Worm (Caenorhabditis elegans): ENCODE results near the gene C39E9.8.
A peak's percentile ranks its signal among the peaks of the same experiment; 100 is the strongest.

Gene C39E9.8

DNA sequence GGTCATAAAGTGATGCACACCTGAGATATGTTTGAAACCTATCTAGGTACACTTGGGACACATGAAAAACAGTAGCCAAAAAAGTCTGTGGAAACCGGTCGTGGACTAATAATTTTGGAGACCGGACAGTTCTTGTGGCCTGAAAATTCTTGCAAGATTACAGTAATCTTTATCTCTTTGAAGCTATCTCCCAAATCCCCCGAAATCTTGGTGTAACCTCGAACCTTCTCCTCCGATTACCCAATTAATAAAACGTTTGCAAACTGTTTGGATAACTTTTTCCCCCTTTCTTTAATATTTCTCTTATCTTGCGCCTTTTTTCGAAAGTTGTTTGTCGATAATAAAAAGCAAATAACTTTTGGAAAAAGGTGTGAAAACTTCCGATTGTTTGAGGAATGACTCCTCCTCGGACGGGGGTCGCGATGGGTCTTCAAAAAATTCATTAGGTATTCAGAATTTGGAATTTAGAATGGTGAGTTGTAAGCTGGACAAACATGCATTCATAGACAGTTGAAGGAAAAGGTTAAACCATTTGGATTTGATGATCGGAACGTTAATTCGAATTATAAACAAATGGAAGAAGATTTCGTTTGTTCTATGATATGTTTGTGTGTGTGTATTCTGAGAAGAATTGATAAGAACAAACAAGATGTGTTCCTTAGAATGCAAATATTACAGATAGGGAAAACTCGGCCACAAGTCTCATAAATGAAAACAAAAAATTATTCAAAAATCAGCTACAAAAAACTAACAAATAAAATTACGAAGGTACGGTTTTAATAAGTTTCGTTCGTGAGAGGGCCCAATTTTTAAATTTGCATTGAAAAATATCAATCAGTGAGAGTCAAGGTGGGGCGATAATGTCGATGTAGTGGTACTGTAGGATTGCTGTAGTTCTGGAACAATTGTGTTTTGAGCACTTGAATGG is 3.9 kb downstream of the C39E9.8 start:
- no peak for TF ChIP-seq lir-3 (tag; optimal IDR thresholded peaks at IDR 0.05; ENCODE audit: poor library complexity)
- TF ChIP-seq aly-2 (tag; optimal IDR thresholded peaks at IDR 0.05) = no peak
- TF ChIP-seq zip-4 (GFP tag; optimal IDR thresholded peaks at IDR 0.05) = no peak
- TF ChIP-seq dpl-1 (GFP tag; optimal IDR thresholded peaks at IDR 0.05) = no peak
- no peak for TF ChIP-seq egl-13 (tag; optimal IDR thresholded peaks at IDR 0.05)
- TF ChIP-seq skn-1 (tag; optimal IDR thresholded peaks at IDR 0.05) = no peak
- peak in 1 of 2 experiments; percentile 26 for TF ChIP-seq lin-35 (GFP tag; optimal IDR thresholded peaks at IDR 0.05)
- TF ChIP-seq ama-1 (optimal IDR thresholded peaks at IDR 0.05) = peak; percentile 67
- TF ChIP-seq lin-13 (GFP tag; optimal IDR thresholded peaks at IDR 0.05) = no peak
- TF ChIP-seq elt-3 (tag; optimal IDR thresholded peaks at IDR 0.05) = no peak
- TF ChIP-seq C16A3.4 (tag; optimal IDR thresholded peaks at IDR 0.05) = no peak
- TF ChIP-seq nhr-77 (tag; optimal IDR thresholded peaks at IDR 0.05) = no peak
- peak; percentile 4 for TF ChIP-seq blmp-1 (tag; optimal IDR thresholded peaks at IDR 0.05)
- no peak for TF ChIP-seq nhr-237 (tag; optimal IDR thresholded peaks at IDR 0.05)
- TF ChIP-seq hpl-2 (GFP tag; optimal IDR thresholded peaks at IDR 0.05) = no peak
- no peak for TF ChIP-seq hlh-4 (tag; optimal IDR thresholded peaks at IDR 0.05)
- no peak for TF ChIP-seq ets-5 (GFP tag; IDR thresholded peaks at IDR 0.05)
- peak; percentile 48 for TF ChIP-seq nhr-71 (tag; optimal IDR thresholded peaks at IDR 0.05)
- TF ChIP-seq ceh-63 (GFP tag; optimal IDR thresholded peaks at IDR 0.05) = no peak
- no peak for TF ChIP-seq sptf-1 (tag; optimal IDR thresholded peaks at IDR 0.05)
- TF ChIP-seq unc-130 (tag; optimal IDR thresholded peaks at IDR 0.05) = no peak
- TF ChIP-seq ceh-88 (GFP tag; IDR thresholded peaks at IDR 0.05) = no peak
- TF ChIP-seq unc-98 (GFP tag; IDR thresholded peaks at IDR 0.05) = no peak
- TF ChIP-seq unc-30 (tag; optimal IDR thresholded peaks at IDR 0.05) = no peak
- TF ChIP-seq grh-1 (GFP tag; IDR thresholded peaks at IDR 0.05) = peak; percentile 31; the same call in 1 of the 2 replicates
- no peak for TF ChIP-seq fkh-4 (tag; optimal IDR thresholded peaks at IDR 0.05; ENCODE audit: borderline replicate concordance)
- TF ChIP-seq pax-3 (tag; optimal IDR thresholded peaks at IDR 0.05) = no peak
- TF ChIP-seq ces-1 (GFP tag; optimal IDR thresholded peaks at IDR 0.05) = no peak
- no peak for TF ChIP-seq irx-1 (tag; optimal IDR thresholded peaks at IDR 0.05)
- no peak for TF ChIP-seq mef-2 (tag; optimal IDR thresholded peaks at IDR 0.05)
- TF ChIP-seq nhr-19 (GFP tag; conservative IDR thresholded peaks at IDR 0.05) = no peak; the same call in 1 of the 2 replicates
- TF ChIP-seq mep-1 (tag; optimal IDR thresholded peaks at IDR 0.05) = no peak
- TF ChIP-seq nhr-76 (tag; optimal IDR thresholded peaks at IDR 0.05) = no peak
- no peak for TF ChIP-seq C34B4.2 (tag; optimal IDR thresholded peaks at IDR 0.05)
- TF ChIP-seq tlp-1 (tag; optimal IDR thresholded peaks at IDR 0.05) = no peak
- no peak for TF ChIP-seq pag-3 (tag; optimal IDR thresholded peaks at IDR 0.05; ENCODE audit: borderline replicate concordance, insufficient read depth)
- TF ChIP-seq unc-62 (GFP tag; optimal IDR thresholded peaks at IDR 0.05) = no peak
- TF ChIP-seq efl-3 (GFP tag; optimal IDR thresholded peaks at IDR 0.05) = no peak
- TF ChIP-seq ztf-4 (tag; optimal IDR thresholded peaks at IDR 0.05) = no peak
- no peak for TF ChIP-seq nhr-28 (tag; optimal IDR thresholded peaks at IDR 0.05)
- no peak for TF ChIP-seq ceh-8 (GFP tag; optimal IDR thresholded peaks at IDR 0.05)
- peak; percentile 30 for TF ChIP-seq nhr-47 (tag; optimal IDR thresholded peaks at IDR 0.05)
- TF ChIP-seq fos-1 (tag; optimal IDR thresholded peaks at IDR 0.05) = no peak
- TF ChIP-seq F16B12.6 (tag; optimal IDR thresholded peaks at IDR 0.05) = no peak
- no peak for TF ChIP-seq jun-1 (tag; optimal IDR thresholded peaks at IDR 0.05)
- TF ChIP-seq efl-1 (optimal IDR thresholded peaks at IDR 0.05) = no peak
- TF ChIP-seq efl-1 (GFP tag; optimal IDR thresholded peaks at IDR 0.05 in 1 of 2) = no peak
- TF ChIP-seq nhr-85 (tag) = peak; percentile 54
- TF ChIP-seq swsn-7 (tag; optimal IDR thresholded peaks at IDR 0.05) = no peak
- no peak for TF ChIP-seq elt-2 (tag; optimal IDR thresholded peaks at IDR 0.05)
- TF ChIP-seq nhr-90 (tag; optimal IDR thresholded peaks at IDR 0.05; ENCODE audit: poor library complexity) = peak; percentile 28
- peak; percentile 32 for TF ChIP-seq nhr-20 (tag; optimal IDR thresholded peaks at IDR 0.05)

Measured in whole organism, L1 larva.